Fruit fly (Drosophila melanogaster) whole organism, embryonic: ENCODE results near the gene mRpL14.
A peak's percentile ranks its signal among the peaks of the same experiment; 100 is the strongest.

Experiments used
- ATbp ChIP-seq: fragments of 200-800 bp; sonication (Bioruptor generic); optimal IDR thresholded peaks from 2 replicates; lab custom pipeline; 2017; ENCODE audit warnings: missing biosample characterization, mild to moderate bottlenecking, missing genetic modification characterization, missing genetic modification reagents
- Atf-2 ChIP-seq: fragments of 200-800 bp; sonication (Bioruptor generic); optimal IDR thresholded peaks from 2 replicates; lab custom pipeline; 2016; ENCODE audit warnings: missing biosample characterization, missing genetic modification characterization
- Atf6 ChIP-seq: fragments of 200-800 bp; sonication (Bioruptor generic); IDR thresholded peaks from 2 replicates; pipeline ENCODE4 v1.3.6; 2022; ENCODE audit warnings: missing biosample characterization, missing genetic modification characterization
- Bgb ChIP-seq: fragments of 200-800 bp; sonication (Bioruptor generic); IDR thresholded peaks from 2 replicates; pipeline ENCODE4 v1.3.6; 2022; ENCODE audit warnings: missing biosample characterization, missing genetic modification characterization; ENCODE audit not compliant: partially characterized antibody
- Blimp-1 ChIP-seq: fragments of 200-800 bp; sonication (Bioruptor generic); optimal IDR thresholded peaks from 3 replicates; lab custom pipeline; 2018; ENCODE audit warnings: missing biosample characterization, missing genetic modification characterization, mild to moderate bottlenecking, moderate library complexity, missing genetic modification reagents
- CG10267 ChIP-seq: fragments of 200-800 bp; sonication (Bioruptor generic); optimal IDR thresholded peaks from 2 replicates; lab custom pipeline; 2018; ENCODE audit warnings: missing biosample characterization, mild to moderate bottlenecking, missing genetic modification characterization, moderate library complexity
- CG10543 ChIP-seq: fragments of 200-800 bp; sonication (Bioruptor generic); optimal IDR thresholded peaks from 3 replicates; lab custom pipeline; 2017; ENCODE audit warnings: missing biosample characterization, mild to moderate bottlenecking, missing genetic modification characterization, moderate library complexity
- CG11456 ChIP-seq: fragments of 200-800 bp; sonication (Bioruptor generic); IDR thresholded peaks from 3 replicates; pipeline ENCODE4 v1.3.6; 2022; ENCODE audit warnings: missing biosample characterization, missing genetic modification characterization
- CG15073 ChIP-seq: fragments of 200-800 bp; sonication (Bioruptor generic); optimal IDR thresholded peaks from 2 replicates; lab custom pipeline; 2016; ENCODE audit warnings: missing biosample characterization, missing genetic modification characterization
- CG16779 ChIP-seq: fragments of 200-800 bp; sonication (Bioruptor generic); IDR thresholded peaks from 2 replicates; pipeline ENCODE4 v1.3.6; 2022; ENCODE audit warnings: missing biosample characterization, missing genetic modification characterization
- CG17912 ChIP-seq: fragments of 200-800 bp; sonication (Bioruptor generic); optimal IDR thresholded peaks from 2 replicates; lab custom pipeline; 2018; ENCODE audit warnings: missing biosample characterization, mild to moderate bottlenecking, missing genetic modification characterization
- CG2889 ChIP-seq: fragments of 200-800 bp; sonication (Bioruptor generic); IDR thresholded peaks from 3 replicates; pipeline ENCODE4 v1.3.6; 2022; ENCODE audit warnings: missing biosample characterization, missing genetic modification characterization
- CG30403 ChIP-seq: fragments of 200-800 bp; sonication (Bioruptor generic); optimal IDR thresholded peaks from 3 replicates; lab custom pipeline; 2016; ENCODE audit warnings: missing biosample characterization, missing genetic modification characterization
- CG31365 ChIP-seq: fragments of 200-800 bp; sonication (Bioruptor generic); optimal IDR thresholded peaks from 2 replicates; lab custom pipeline; 2018; ENCODE audit warnings: missing biosample characterization, mild to moderate bottlenecking, missing genetic modification characterization
- CG32772 ChIP-seq: fragments of 200-800 bp; sonication (Bioruptor generic); IDR thresholded peaks from 2 replicates; pipeline ENCODE4 v1.3.6; 2022; ENCODE audit warnings: missing biosample characterization, missing genetic modification characterization
- CG33213 ChIP-seq: fragments of 200-800 bp; sonication (Bioruptor generic); optimal IDR thresholded peaks from 3 replicates; lab custom pipeline; 2016; ENCODE audit warnings: missing biosample characterization, missing genetic modification characterization
- CG3847 ChIP-seq: fragments of 200-800 bp; sonication (Bioruptor generic); IDR thresholded peaks from 2 replicates; pipeline ENCODE4 v1.3.6; 2022; ENCODE audit warnings: missing biosample characterization, missing genetic modification characterization
- CG42726 ChIP-seq: fragments of 200-800 bp; sonication (Bioruptor generic); IDR thresholded peaks from 2 replicates; pipeline ENCODE4 v1.3.6; 2022; ENCODE audit warnings: missing biosample characterization, missing genetic modification characterization; ENCODE audit not compliant: partially characterized antibody
- CG4282 ChIP-seq: fragments of 200-800 bp; sonication (Bioruptor generic); optimal IDR thresholded peaks from 2 replicates; lab custom pipeline; 2016; ENCODE audit warnings: missing biosample characterization, missing genetic modification characterization
- CG43689 ChIP-seq: fragments of 200-800 bp; sonication (Bioruptor generic); IDR thresholded peaks from 2 replicates; pipeline ENCODE4 v1.3.6; 2022; ENCODE audit warnings: missing biosample characterization, missing genetic modification characterization
- CG6791 ChIP-seq: fragments of 200-800 bp; sonication (Bioruptor generic); IDR thresholded peaks from 3 replicates; pipeline ENCODE4 v1.3.6; 2022; ENCODE audit warnings: missing biosample characterization, missing genetic modification characterization; ENCODE audit not compliant: partially characterized antibody
- CG7556 ChIP-seq: fragments of 200-800 bp; sonication (Bioruptor generic); optimal IDR thresholded peaks from 2 replicates; lab custom pipeline; 2017; ENCODE audit warnings: missing biosample characterization, mild to moderate bottlenecking, missing genetic modification characterization
- CG9215 ChIP-seq: fragments of 200-800 bp; sonication (Bioruptor generic); IDR thresholded peaks from 2 replicates; pipeline ENCODE4 v1.3.6; 2022; ENCODE audit warnings: missing biosample characterization, missing genetic modification characterization
- CG9797 ChIP-seq: fragments of 200-800 bp; sonication (Bioruptor generic); optimal IDR thresholded peaks from 3 replicates; lab custom pipeline; 2018; ENCODE audit warnings: missing biosample characterization, mild to moderate bottlenecking, missing genetic modification characterization
- CG9932 ChIP-seq: fragments of 200-800 bp; sonication (Bioruptor generic); IDR thresholded peaks from 2 replicates; pipeline ENCODE4 v1.3.6; 2022; ENCODE audit warnings: missing biosample characterization, missing genetic modification characterization
- D19A ChIP-seq: fragments of 200-800 bp; optimal IDR thresholded peaks from 3 replicates; lab custom pipeline; 2019; ENCODE audit warnings: missing biosample characterization, mild to moderate bottlenecking, missing genetic modification characterization, moderate library complexity
- HHEX ChIP-seq: fragments of 200-800 bp; sonication (Bioruptor generic); optimal IDR thresholded peaks from 3 replicates; lab custom pipeline; 2017; ENCODE audit warnings: missing biosample characterization, mild to moderate bottlenecking, missing genetic modification characterization, missing genetic modification reagents
- Mad ChIP-seq: fragments of 200-800 bp; sonication (Bioruptor generic); optimal IDR thresholded peaks from 2 replicates; lab custom pipeline; 2016; ENCODE audit warnings: missing biosample characterization, missing genetic modification characterization
- Myb ChIP-seq: fragments of 200-800 bp; sonication (Bioruptor generic); optimal IDR thresholded peaks from 2 replicates; lab custom pipeline; 2016; ENCODE audit warnings: missing biosample characterization, missing genetic modification characterization
- Optix ChIP-seq: fragments of 200-800 bp; sonication (Bioruptor generic); IDR thresholded peaks from 3 replicates; pipeline ENCODE4 v1.3.6; 2022; ENCODE audit warnings: missing biosample characterization, missing genetic modification characterization
- Vsx1 ChIP-seq: fragments of 200-800 bp; sonication (Bioruptor generic); optimal IDR thresholded peaks from 2 replicates; lab custom pipeline; 2017; ENCODE audit warnings: missing biosample characterization, mild to moderate bottlenecking, missing genetic modification characterization, missing genetic modification reagents
- ap ChIP-seq: fragments of 200-800 bp; sonication (Bioruptor generic); IDR thresholded peaks from 2 replicates; pipeline ENCODE4 v1.3.6; 2022; ENCODE audit warnings: missing biosample characterization, missing genetic modification characterization
- crc ChIP-seq: fragments of 200-800 bp; sonication (Bioruptor generic); optimal IDR thresholded peaks from 2 replicates; lab custom pipeline; 2016; ENCODE audit warnings: missing biosample characterization, missing genetic modification characterization
- en ChIP-seq: fragments of 200-800 bp; sonication (Bioruptor generic); optimal IDR thresholded peaks from 2 replicates; lab custom pipeline; 2016; ENCODE audit warnings: missing biosample characterization, missing genetic modification characterization
- fd3F ChIP-seq: fragments of 200-800 bp; sonication (Bioruptor generic); optimal IDR thresholded peaks from 2 replicates; lab custom pipeline; 2018; ENCODE audit warnings: missing biosample characterization, mild to moderate bottlenecking, missing genetic modification characterization, moderate library complexity
- gcm ChIP-seq: fragments of 200-800 bp; sonication (Bioruptor generic); optimal IDR thresholded peaks from 2 replicates; lab custom pipeline; 2019; ENCODE audit warnings: missing biosample characterization, mild to moderate bottlenecking, missing genetic modification characterization, moderate library complexity
- gcm2 ChIP-seq: fragments of 200-800 bp; sonication (Bioruptor generic); optimal IDR thresholded peaks from 2 replicates; lab custom pipeline; 2016; ENCODE audit warnings: missing biosample characterization, missing genetic modification characterization
- grn ChIP-seq: fragments of 200-800 bp; sonication (Bioruptor generic); optimal IDR thresholded peaks from 3 replicates; lab custom pipeline; 2017; ENCODE audit warnings: missing biosample characterization, missing genetic modification characterization
- gro ChIP-seq: fragments of 200-800 bp; sonication (Bioruptor generic); optimal IDR thresholded peaks from 2 replicates; lab custom pipeline; 2016; ENCODE audit warnings: missing biosample characterization, missing genetic modification characterization
- jigr1 ChIP-seq: fragments of 200-800 bp; sonication (Bioruptor generic); IDR thresholded peaks from 3 replicates; pipeline ENCODE4 v1.3.6; 2022; ENCODE audit warnings: missing biosample characterization, missing genetic modification characterization
- lab ChIP-seq: fragments of 200-800 bp; sonication (Bioruptor generic); optimal IDR thresholded peaks from 3 replicates; lab custom pipeline; 2017; ENCODE audit warnings: missing biosample characterization, missing genetic modification characterization, mild to moderate bottlenecking, moderate library complexity, missing genetic modification reagents
- nerfin-2 ChIP-seq: fragments of 200-800 bp; sonication (Bioruptor generic); IDR thresholded peaks from 2 replicates; pipeline ENCODE4 v1.3.6; 2022; ENCODE audit warnings: missing biosample characterization, missing genetic modification characterization; ENCODE audit not compliant: partially characterized antibody
- pzg ChIP-seq: fragments of 200-800 bp; sonication (Bioruptor generic); optimal IDR thresholded peaks from 3 replicates; lab custom pipeline; 2018; ENCODE audit warnings: missing biosample characterization, mild to moderate bottlenecking, missing genetic modification characterization, moderate library complexity
- ro ChIP-seq: fragments of 200-800 bp; sonication (Bioruptor generic); IDR thresholded peaks from 2 replicates; pipeline ENCODE4 v1.3.6; 2022; ENCODE audit warnings: missing biosample characterization, missing genetic modification characterization
- scrt ChIP-seq: fragments of 200-800 bp; sonication (Bioruptor generic); optimal IDR thresholded peaks from 2 replicates; lab custom pipeline; 2018; ENCODE audit warnings: missing biosample characterization, mild to moderate bottlenecking, missing genetic modification characterization, moderate library complexity
- sens-2 ChIP-seq: fragments of 200-800 bp; sonication (Bioruptor generic); IDR thresholded peaks from 2 replicates; pipeline ENCODE4 v1.3.6; 2022; ENCODE audit warnings: missing biosample characterization, missing genetic modification characterization
- stc ChIP-seq: fragments of 200-800 bp; sonication (Bioruptor generic); IDR thresholded peaks from 2 replicates; pipeline ENCODE4 v1.3.6; 2022; ENCODE audit warnings: missing biosample characterization, missing genetic modification characterization
- trh ChIP-seq: fragments of 200-800 bp; sonication (Bioruptor generic); optimal IDR thresholded peaks from 2 replicates; lab custom pipeline; 2016; ENCODE audit warnings: missing biosample characterization, missing genetic modification characterization
- tup ChIP-seq: fragments of 200-800 bp; sonication (Bioruptor generic); optimal IDR thresholded peaks from 2 replicates; lab custom pipeline; 2016; ENCODE audit warnings: missing biosample characterization, mild to moderate bottlenecking, missing genetic modification characterization, moderate library complexity
- zf30C ChIP-seq: fragments of 200-800 bp; sonication (Bioruptor generic); optimal IDR thresholded peaks from 3 replicates; lab custom pipeline; 2018; ENCODE audit warnings: missing biosample characterization, mild to moderate bottlenecking, missing genetic modification characterization

mRpL14 gene

dm6 chrX:2298708-2299370 is 45.6 kb downstream of the mRpL14 start (continued):
- peak; percentile 81 for TF ChIP-seq D19A (tag; lab: Kevin White, UChicago)
- TF ChIP-seq CG9932 (GFP tag; lab: Robert Waterston, UW): no peak
- peak; percentile 35 for TF ChIP-seq Myb (GFP tag; lab: Kevin White, UChicago)
- no peak for TF ChIP-seq CG16779 (GFP tag; lab: Robert Waterston, UW)
- TF ChIP-seq lab (GFP tag; lab: Kevin White, UChicago): peak; percentile 74
- TF ChIP-seq Atf-2 (GFP tag; lab: Kevin White, UChicago): peak; percentile 70
- TF ChIP-seq CG9215 (GFP tag; lab: Robert Waterston, UW): peak; percentile 27; the same call in 1 of the 2 replicates
- TF ChIP-seq CG15073 (GFP tag; lab: Kevin White, UChicago): peak; percentile 42
- TF ChIP-seq CG17912 (GFP tag; lab: Kevin White, UChicago): no peak
- no peak for TF ChIP-seq pzg (GFP tag; lab: Kevin White, UChicago)
- peak; percentile 86 for TF ChIP-seq Blimp-1 (GFP tag; lab: Kevin White, UChicago)
- TF ChIP-seq CG6791 (GFP tag; lab: Robert Waterston, UW): no peak
- TF ChIP-seq CG9797 (GFP tag; lab: Kevin White, UChicago): peak; percentile 6
- TF ChIP-seq CG3847: peak; percentile 48
- TF ChIP-seq CG30403 (GFP tag; lab: Kevin White, UChicago): peak; percentile 78
- peak; percentile 79 for TF ChIP-seq ATbp (GFP tag; lab: Kevin White, UChicago)
- no peak for TF ChIP-seq CG11456 (GFP tag; lab: Robert Waterston, UW)
- peak; percentile 12 for TF ChIP-seq gro (GFP tag; lab: Kevin White, UChicago)
- TF ChIP-seq Atf6 (GFP tag; lab: Robert Waterston, UW): peak; percentile 47; the same call in 1 of the 2 replicates
- peak; percentile 67 for TF ChIP-seq en (GFP tag; lab: Kevin White, UChicago)
- peak; percentile 83 for TF ChIP-seq stc (GFP tag; lab: Robert Waterston, UW)
- peak; percentile 54 for TF ChIP-seq tup (GFP tag; lab: Kevin White, UChicago)
- TF ChIP-seq zf30C: no peak
- TF ChIP-seq Mad (GFP tag; lab: Kevin White, UChicago): peak; percentile 70
- TF ChIP-seq jigr1: 0 out of 3 replicates have a peak, but pooled peaks have one; percentile 13
- peak; percentile 72 for TF ChIP-seq CG7556 (GFP tag; lab: Kevin White, UChicago)
- TF ChIP-seq gcm2 (GFP tag; lab: Kevin White, UChicago): peak; percentile 75
- TF ChIP-seq CG10267 (tag; lab: Kevin White, UChicago): peak; percentile 83
- peak; percentile 34 for TF ChIP-seq CG31365 (tag; lab: Kevin White, UChicago)
- TF ChIP-seq sens-2 (GFP tag; lab: Robert Waterston, UW): peak; percentile 92
- TF ChIP-seq grn (GFP tag; lab: Kevin White, UChicago): peak; percentile 46
- peak; percentile 77 for TF ChIP-seq ap (GFP tag; lab: Robert Waterston, UW)
- TF ChIP-seq CG32772 (GFP tag; lab: Robert Waterston, UW): peak; percentile 74
- TF ChIP-seq CG2889: no peak
- peak; percentile 52 for TF ChIP-seq crc (GFP tag; lab: Kevin White, UChicago)
- no peak for TF ChIP-seq trh
- TF ChIP-seq fd3F (GFP tag; lab: Kevin White, UChicago): peak; percentile 30
- peak; percentile 45 for TF ChIP-seq scrt (GFP tag; lab: Kevin White, UChicago)
- TF ChIP-seq Bgb (GFP tag; lab: Robert Waterston, UW): no peak
- TF ChIP-seq HHEX (GFP tag; lab: Kevin White, UChicago): peak; percentile 64
- TF ChIP-seq Vsx1 (GFP tag; lab: Kevin White, UChicago): peak; percentile 1
- no peak for TF ChIP-seq CG4282 (GFP tag; lab: Kevin White, UChicago)
- no peak for TF ChIP-seq nerfin-2
- no peak for TF ChIP-seq CG42726
- TF ChIP-seq CG43689: peak; percentile 72
- no peak for TF ChIP-seq ro
- peak; percentile 89 for TF ChIP-seq gcm (GFP tag; lab: Kevin White, UChicago)
- no peak for TF ChIP-seq CG10543
- TF ChIP-seq CG33213 (GFP tag; lab: Kevin White, UChicago): peak; percentile 74
- TF ChIP-seq Optix (GFP tag; lab: Robert Waterston, UW): peak; percentile 90
